Fruit fly (Drosophila melanogaster) whole organism, embryonic: ENCODE measurements around the gene CG43094.

ENCODE experiments used
- CG13894 ChIP-seq: fragments of 200-800 bp; sonication (Bioruptor generic); optimal IDR thresholded peaks from 3 replicates; lab custom pipeline; 2018; ENCODE audit warnings: missing biosample characterization, mild to moderate bottlenecking, missing genetic modification characterization, moderate library complexity
- CG17361 ChIP-seq: fragments of 200-800 bp; sonication (Bioruptor generic); IDR thresholded peaks from 3 replicates; pipeline ENCODE4 v1.3.6; 2022; ENCODE audit warnings: missing biosample characterization, missing genetic modification characterization
- CG31224 ChIP-seq: fragments of 200-800 bp; sonication (Bioruptor generic); IDR thresholded peaks from 2 replicates; pipeline ENCODE4 v1.3.6; 2022; ENCODE audit warnings: missing biosample characterization, missing genetic modification characterization
- CTCF ChIP-seq: fragments of 200-800 bp; sonication (Bioruptor generic); optimal IDR thresholded peaks from 2 replicates; lab custom pipeline; 2017; ENCODE audit warnings: missing biosample characterization, mild to moderate bottlenecking, missing genetic modification characterization, moderate library complexity
- Dip2 ChIP-seq: fragments of 200-800 bp; sonication (Bioruptor generic); IDR thresholded peaks from 2 replicates; pipeline ENCODE4 v1.3.6; 2022; ENCODE audit warnings: missing biosample characterization, missing genetic modification characterization
- Sox100B ChIP-seq: fragments of 200-800 bp; sonication (Bioruptor generic); optimal IDR thresholded peaks from 3 replicates; lab custom pipeline; 2018; ENCODE audit warnings: missing biosample characterization, mild to moderate bottlenecking, missing genetic modification characterization
- Usf ChIP-seq: fragments of 200-800 bp; sonication (Bioruptor generic); optimal IDR thresholded peaks from 2 replicates; lab custom pipeline; 2017; ENCODE audit warnings: missing genotype, missing biosample characterization, missing genetic modification characterization
- bcd ChIP-seq: fragments of 200-800 bp; sonication (Bioruptor generic); optimal IDR thresholded peaks from 2 replicates; lab custom pipeline; 2017; ENCODE audit warnings: missing biosample characterization, mild to moderate bottlenecking, missing genetic modification characterization
- sr ChIP-seq: fragments of 200-800 bp; sonication (Bioruptor generic); IDR thresholded peaks from 3 replicates; pipeline ENCODE4 v1.3.6; 2022; ENCODE audit warnings: missing biosample characterization, missing genetic modification characterization
- twi ChIP-seq: fragments of 200-800 bp; optimal IDR thresholded peaks from 2 replicates; lab custom pipeline; 2019; ENCODE audit warnings: missing biosample characterization, mild to moderate bottlenecking, missing genetic modification characterization, moderate library complexity

dm6 chr3R:22748956-22749355, 21.8 kb downstream of the CG43094 start, which contains the start of gene CG31139:
- TF ChIP-seq Sox100B (GFP tag; lab: Kevin White, UChicago) (no peak), CTCF (GFP tag; lab: Kevin White, UChicago) (no peak), twi (tag; lab: Kevin White, UChicago) (no peak), CG31224 (GFP tag; lab: Robert Waterston, UW) (no peak), CG17361 (no peak), Dip2 (GFP tag; lab: Robert Waterston, UW) (no peak), CG13894 (tag; lab: Kevin White, UChicago) (no peak), bcd (GFP tag; lab: Kevin White, UChicago) (no peak), sr (GFP tag; lab: Robert Waterston, UW) (no peak), Usf (no peak)
